Worm (Caenorhabditis elegans): Measurements from ENCODE around the gene fbf-2.

DNA sequence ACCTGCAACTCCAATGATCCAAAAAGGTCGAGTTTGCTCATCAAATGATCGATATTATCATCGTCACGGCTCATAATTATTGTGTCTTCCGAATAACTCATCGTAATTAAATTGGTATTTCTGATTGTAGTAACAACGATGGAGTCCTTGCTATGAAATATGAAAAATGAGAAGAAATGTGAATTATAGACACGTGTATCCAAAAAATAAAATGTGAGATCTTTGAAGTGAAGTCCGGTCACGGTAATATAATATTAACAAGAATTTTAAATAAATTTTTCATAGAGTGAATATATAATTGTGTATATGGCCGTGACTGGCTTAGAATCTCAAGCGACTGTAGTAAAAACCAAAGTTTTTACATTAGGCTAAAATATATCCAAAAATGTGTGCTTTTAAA lies 24.2 kb downstream of the fbf-2 start, which contains the start of gene H12I13.1:
- TF ChIP-seq ceh-22 (tag; optimal IDR thresholded peaks at IDR 0.05) (no peak), nfya-1 (tag; optimal IDR thresholded peaks at IDR 0.05) (no peak), sox-2 (GFP tag; IDR thresholded peaks at IDR 0.05) (no peak), F13H6.1 (tag; optimal IDR thresholded peaks at IDR 0.05) (no peak), elt-2 (tag; optimal IDR thresholded peaks at IDR 0.05) (no peak), ceh-18 (tag; optimal IDR thresholded peaks at IDR 0.05) (no peak), pha-4 (tag; optimal IDR thresholded peaks at IDR 0.05) (no peak), elt-4 (tag; optimal IDR thresholded peaks at IDR 0.05) (no peak)

Measured in whole organism, late embryonic.